Fruit fly (Drosophila melanogaster): Measurements from ENCODE around the gene stg1.

- TF ChIP-seq CG9705 (GFP tag; optimal IDR thresholded peaks at IDR 0.05) (no peak), pan (optimal IDR thresholded peaks at IDR 0.05) (no peak), Hr78 (GFP tag; optimal IDR thresholded peaks at IDR 0.05) (no peak), Myc (optimal IDR thresholded peaks at IDR 0.05) (no peak), Jra (GFP tag; optimal IDR thresholded peaks at IDR 0.05) (no peak), Abd-B (GFP tag; optimal IDR thresholded peaks at IDR 0.05) (no peak), Hnf4 (GFP tag; optimal IDR thresholded peaks at IDR 0.05) (peak; percentile 52), dmrt93B (GFP tag; optimal IDR thresholded peaks at IDR 0.05) (no peak)
These were observed 19.3 kb upstream of the stg1 start for dm6 chrX:21074329-21074708.

All from whole organism, wandering third instar larva.